Fruit fly (Drosophila melanogaster) whole organism: Measurements from ENCODE around the gene Ptpmeg2.

ENCODE experiments used
- pan ChIP-seq: fragments of >200 bp; optimal IDR thresholded peaks from 2 replicates; lab custom pipeline; 2017
- psq ChIP-seq: fragments of >200 bp; optimal IDR thresholded peaks from 2 replicates; lab custom pipeline; 2017
- usp ChIP-seq: fragments of >200 bp; optimal IDR thresholded peaks from 2 replicates; lab custom pipeline; 2017; ENCODE audit warnings: missing biosample characterization, missing genetic modification characterization, mixed read lengths

DNA sequence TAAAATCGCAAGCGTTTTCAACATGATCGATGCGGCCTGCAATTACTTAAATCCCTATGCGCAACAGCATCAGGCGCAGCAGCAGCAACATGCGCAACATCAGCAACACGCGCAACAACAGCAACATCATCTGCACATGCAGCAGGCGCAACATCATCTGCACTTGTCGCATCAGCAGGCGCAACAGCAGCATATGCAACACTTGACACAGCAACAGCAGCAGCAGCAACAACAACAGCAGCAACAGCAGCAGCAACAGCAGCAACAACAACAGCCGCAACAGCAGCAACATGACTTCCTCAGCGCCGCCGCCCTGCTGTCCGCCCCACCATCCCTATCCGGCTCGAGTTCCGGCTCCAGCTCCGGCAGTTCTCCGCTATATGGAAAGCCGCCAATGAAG is 35.7 kb upstream of the Ptpmeg2 start:
- no peak for TF ChIP-seq usp (GFP tag; lab: Kevin White, UChicago)
- TF ChIP-seq psq: no peak
- no peak for TF ChIP-seq pan (lab: Kevin White, UChicago)
